Fruit fly (Drosophila melanogaster): ENCODE results near the gene CG32365.

The CG32365 gene

DNA sequence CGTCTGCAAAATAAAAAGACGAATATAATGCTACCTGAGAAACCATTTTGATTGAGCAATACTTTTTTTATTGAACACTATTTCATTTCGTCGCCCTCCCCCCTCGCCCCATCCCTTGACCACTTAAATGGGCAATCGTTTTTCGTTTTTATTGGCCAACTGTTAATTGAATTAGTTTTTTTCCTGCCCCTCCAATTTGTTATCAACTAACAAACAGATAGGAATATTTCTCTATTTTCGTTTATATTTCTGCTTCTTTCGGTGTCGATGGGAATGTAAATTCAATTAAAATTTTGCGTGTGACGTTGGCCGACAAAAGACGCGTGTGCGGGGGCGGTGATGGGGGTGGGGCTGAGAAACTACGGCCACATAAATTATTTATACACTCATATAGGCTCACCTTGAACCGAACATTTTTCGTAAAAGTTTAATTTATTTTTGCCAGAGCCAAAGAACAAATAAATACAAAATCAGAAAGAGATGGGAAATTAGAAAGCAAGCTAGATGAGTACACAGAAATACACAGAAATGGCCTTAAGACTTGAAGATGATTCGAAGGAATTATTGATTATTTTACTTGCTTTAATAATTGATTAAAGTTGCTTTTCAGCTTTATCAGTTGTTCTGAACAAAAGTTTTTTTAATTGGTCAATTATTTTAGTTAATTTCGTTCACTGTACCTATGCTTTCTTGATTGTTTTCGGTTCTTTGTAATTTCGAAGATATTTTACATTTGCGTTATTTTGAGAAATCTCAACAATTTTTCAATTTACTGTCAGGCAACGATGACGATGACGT lies 8.0 kb upstream of the CG32365 start (continued):
- TF ChIP-seq Hsf (GFP tag; optimal IDR thresholded peaks at IDR 0.05): peak; percentile 62
- TF ChIP-seq mam (GFP tag; optimal IDR thresholded peaks at IDR 0.05): peak; percentile 82
- TF ChIP-seq caup (GFP tag; optimal IDR thresholded peaks at IDR 0.05; ENCODE audit: severe bottlenecking): peak; percentile 3
- no peak for TF ChIP-seq CG11723 (GFP tag; optimal IDR thresholded peaks at IDR 0.05)
- TF ChIP-seq run (tag; optimal IDR thresholded peaks at IDR 0.05): peak; percentile 26
- TF ChIP-seq sima (GFP tag; optimal IDR thresholded peaks at IDR 0.05): no peak
- peak; percentile 15 for TF ChIP-seq Antp (GFP tag; optimal IDR thresholded peaks at IDR 0.05)
- TF ChIP-seq toy (GFP tag; IDR thresholded peaks at IDR 0.05): no peak
- peak; percentile 11 for TF ChIP-seq CG15601 (tag; optimal IDR thresholded peaks at IDR 0.05)
- peak; percentile 13 for TF ChIP-seq her (GFP tag; optimal IDR thresholded peaks at IDR 0.05)
- TF ChIP-seq CG8290 (GFP tag; optimal IDR thresholded peaks at IDR 0.05): peak; percentile 9
- no peak for TF ChIP-seq CG8290 (tag; optimal IDR thresholded peaks at IDR 0.05)
- no peak for TF ChIP-seq HLH4C (GFP tag; IDR thresholded peaks at IDR 0.05; ENCODE audit: partially characterized antibody)
- peak; percentile 39; the same call in 1 of the 2 replicates for TF ChIP-seq Ada2b (GFP tag; IDR thresholded peaks at IDR 0.05)
- TF ChIP-seq bcd (GFP tag; optimal IDR thresholded peaks at IDR 0.05): peak; percentile 38
- TF ChIP-seq nom (GFP tag; optimal IDR thresholded peaks at IDR 0.05): no peak
- TF ChIP-seq Optix (GFP tag; IDR thresholded peaks at IDR 0.05): no peak
- TF ChIP-seq CG15514 (GFP tag; optimal IDR thresholded peaks at IDR 0.05): no peak
- TF ChIP-seq Nf-YA (GFP tag; IDR thresholded peaks at IDR 0.05): 0 out of 2 replicates have a peak, but pooled peaks have one; percentile 13
- no peak for TF ChIP-seq jing (GFP tag; optimal IDR thresholded peaks at IDR 0.05)
- TF ChIP-seq MESR4 (GFP tag; optimal IDR thresholded peaks at IDR 0.05): no peak
- 0 out of 2 replicates have a peak, but pooled peaks have one; percentile 13 for TF ChIP-seq ro (GFP tag; IDR thresholded peaks at IDR 0.05)
- no peak for TF ChIP-seq Scr (GFP tag; IDR thresholded peaks at IDR 0.05; ENCODE audit: partially characterized antibody)
- peak; percentile 45 for TF ChIP-seq emc (GFP tag; optimal IDR thresholded peaks at IDR 0.05)
- peak; percentile 74 for TF ChIP-seq CG30403 (GFP tag; optimal IDR thresholded peaks at IDR 0.05)
- TF ChIP-seq CG13123 (GFP tag; optimal IDR thresholded peaks at IDR 0.05): no peak
- TF ChIP-seq CG16779 (GFP tag; IDR thresholded peaks at IDR 0.05): peak; percentile 39; the same call in 1 of the 2 replicates
- no peak for TF ChIP-seq CG31365 (tag; optimal IDR thresholded peaks at IDR 0.05)
- peak; percentile 51 for TF ChIP-seq CG11696 (GFP tag; IDR thresholded peaks at IDR 0.05)
- TF ChIP-seq tgo (GFP tag; IDR thresholded peaks at IDR 0.05): peak; percentile 69
- no peak for TF ChIP-seq pb (GFP tag; optimal IDR thresholded peaks at IDR 0.05)
- no peak for TF ChIP-seq Bgb (GFP tag; IDR thresholded peaks at IDR 0.05; ENCODE audit: partially characterized antibody)
- TF ChIP-seq pzg (GFP tag; optimal IDR thresholded peaks at IDR 0.05): no peak
- peak; percentile 44; the same call in 1 of the 2 replicates for TF ChIP-seq E2f2 (GFP tag; IDR thresholded peaks at IDR 0.05)
- no peak for TF ChIP-seq org-1 (GFP tag; optimal IDR thresholded peaks at IDR 0.05)
- TF ChIP-seq kah (GFP tag; optimal IDR thresholded peaks at IDR 0.05): no peak
- peak; percentile 40 for TF ChIP-seq CG7372 (GFP tag; IDR thresholded peaks at IDR 0.05)
- peak; percentile 54 for TF ChIP-seq tio (GFP tag; optimal IDR thresholded peaks at IDR 0.05)
- TF ChIP-seq CG1602 (GFP tag; optimal IDR thresholded peaks at IDR 0.05): peak; percentile 31
- peak; percentile 20 for TF ChIP-seq Fer3 (tag; optimal IDR thresholded peaks at IDR 0.05)
- peak; percentile 40 for TF ChIP-seq Myb (GFP tag; optimal IDR thresholded peaks at IDR 0.05)
- peak; percentile 62 for TF ChIP-seq CG11504 (tag; optimal IDR thresholded peaks at IDR 0.05)
- peak; percentile 83 for TF ChIP-seq CG2120 (GFP tag; optimal IDR thresholded peaks at IDR 0.05)
- no peak for TF ChIP-seq CG8765 (GFP tag; IDR thresholded peaks at IDR 0.05)
- peak; percentile 83 for TF ChIP-seq CG32532 (GFP tag; IDR thresholded peaks at IDR 0.05)
- peak; percentile 59 for TF ChIP-seq crc (GFP tag; optimal IDR thresholded peaks at IDR 0.05)
- TF ChIP-seq Hmr (GFP tag; optimal IDR thresholded peaks at IDR 0.05): peak; percentile 56
- TF ChIP-seq Opbp (GFP tag; IDR thresholded peaks at IDR 0.05; ENCODE audit: partially characterized antibody): no peak
- peak; percentile 67 for TF ChIP-seq CG31441 (GFP tag; IDR thresholded peaks at IDR 0.05)

All from whole organism, embryonic.